Worm (Caenorhabditis elegans): ENCODE results near the gene F09B12.7.

The F09B12.7 gene

DNA sequence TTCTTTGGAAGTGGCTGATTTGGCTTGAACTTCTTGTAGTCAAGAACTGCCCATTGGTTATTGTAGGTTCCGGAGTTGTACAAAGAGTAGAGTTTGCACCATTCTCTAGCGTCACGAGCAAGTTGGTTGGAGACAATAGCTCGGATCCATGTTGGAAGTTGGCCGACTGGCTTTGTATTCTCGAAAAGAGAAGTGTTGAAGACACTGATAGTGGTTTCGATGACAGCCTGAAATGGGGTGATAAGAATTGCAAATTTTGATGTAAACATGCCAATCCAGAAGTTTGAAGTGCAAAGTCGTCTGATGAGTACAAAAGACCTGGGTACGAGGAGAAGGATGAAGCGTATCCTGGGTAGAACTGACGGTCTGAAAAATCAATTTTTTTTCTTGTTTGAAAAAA is 1.4 kb upstream of the F09B12.7 start:
- TF ChIP-seq unc-62 (GFP tag; optimal IDR thresholded peaks at IDR 0.05), result no peak

ce11 chrX:15092775-15093386 is 2.0 kb downstream of the F09B12.7 start:
- no peak for TF ChIP-seq unc-62 (GFP tag; optimal IDR thresholded peaks at IDR 0.05)

ce11 chrX:15089123-15089522 is 5.8 kb downstream of the F09B12.7 start, which contains the start of gene flr-4:
Gene flr-4, plus strand, starts transcription at chrX:15089397.
- TF ChIP-seq unc-62 (GFP tag; optimal IDR thresholded peaks at IDR 0.05), result no peak

DNA sequence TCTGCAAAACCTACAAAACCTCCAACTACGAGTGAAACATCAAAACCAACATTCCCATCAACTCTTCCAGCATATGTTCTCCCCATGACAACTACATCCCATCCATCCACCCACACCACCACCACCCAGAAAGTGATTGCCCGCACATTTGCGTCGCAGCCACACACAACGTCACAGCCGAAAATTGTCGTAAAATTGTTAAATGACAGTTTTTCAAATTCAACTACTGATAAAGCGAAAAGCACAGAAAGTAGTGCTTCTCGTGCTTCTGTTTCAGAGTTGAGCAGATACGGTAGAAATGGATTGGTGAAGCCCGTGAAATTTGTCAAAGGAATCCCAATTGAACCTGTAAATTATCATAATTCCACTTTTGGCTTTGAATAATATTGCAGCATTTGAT is 7.1 kb downstream of the F09B12.7 start:
- TF ChIP-seq unc-62 (GFP tag; optimal IDR thresholded peaks at IDR 0.05), result no peak

DNA sequence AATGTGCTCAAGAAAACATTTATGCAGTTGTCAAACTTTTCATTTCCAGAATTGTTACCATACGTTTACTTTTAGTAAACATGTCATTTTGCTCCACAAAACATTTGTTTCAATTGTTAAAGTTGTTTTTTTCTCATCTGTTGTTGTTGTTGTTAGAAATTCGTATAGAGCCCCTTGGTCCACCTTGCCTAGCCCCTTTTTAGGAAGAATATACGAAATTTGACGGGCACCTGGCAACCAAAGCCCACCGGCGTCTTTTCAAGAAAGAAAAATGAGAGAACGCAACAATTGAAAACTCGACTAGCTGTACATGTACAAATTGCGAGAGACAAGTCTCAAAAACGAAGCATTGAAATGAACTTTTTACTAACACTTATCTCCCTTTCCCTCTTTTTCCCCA is 10.5 kb downstream of the F09B12.7 start, which contains the start of gene F09B12.5:
Gene F09B12.5 (plus strand): TSS at position 301 of the 400 bp plus-strand sequence.
- no peak for TF ChIP-seq unc-62 (GFP tag; optimal IDR thresholded peaks at IDR 0.05)

ce11 chrX:15083795-15084194 is 11.1 kb downstream of the F09B12.7 start, which contains the start of gene H40L08.1:
Gene H40L08.1, minus strand, starts transcription at chrX:15084086.
- TF ChIP-seq unc-62 (GFP tag; optimal IDR thresholded peaks at IDR 0.05), result no peak

ce11 chrX:15081486-15081885 is 13.4 kb downstream of the F09B12.7 start:
- TF ChIP-seq unc-62 (GFP tag; optimal IDR thresholded peaks at IDR 0.05), result no peak

DNA sequence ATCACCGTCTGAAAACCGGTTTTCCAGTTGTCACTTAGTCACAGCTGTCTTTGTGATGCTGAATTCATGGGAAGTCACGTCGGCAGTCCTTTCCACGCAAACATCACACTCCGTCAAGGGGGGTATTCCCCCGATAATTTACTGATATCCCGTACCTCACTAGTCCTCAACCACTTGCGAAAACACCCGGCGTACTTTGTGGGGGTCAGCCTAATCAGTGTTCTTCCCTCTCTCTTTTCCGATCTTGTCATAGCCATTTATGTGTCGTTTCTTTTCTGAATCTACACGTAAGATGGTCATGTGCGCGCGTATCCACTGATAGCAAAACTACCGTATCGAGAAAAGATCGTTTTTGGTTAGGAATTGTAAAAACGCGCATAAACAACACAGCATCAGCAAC is 15.5 kb downstream of the F09B12.7 start:
- TF ChIP-seq unc-62 (GFP tag; optimal IDR thresholded peaks at IDR 0.05), result no peak

DNA sequence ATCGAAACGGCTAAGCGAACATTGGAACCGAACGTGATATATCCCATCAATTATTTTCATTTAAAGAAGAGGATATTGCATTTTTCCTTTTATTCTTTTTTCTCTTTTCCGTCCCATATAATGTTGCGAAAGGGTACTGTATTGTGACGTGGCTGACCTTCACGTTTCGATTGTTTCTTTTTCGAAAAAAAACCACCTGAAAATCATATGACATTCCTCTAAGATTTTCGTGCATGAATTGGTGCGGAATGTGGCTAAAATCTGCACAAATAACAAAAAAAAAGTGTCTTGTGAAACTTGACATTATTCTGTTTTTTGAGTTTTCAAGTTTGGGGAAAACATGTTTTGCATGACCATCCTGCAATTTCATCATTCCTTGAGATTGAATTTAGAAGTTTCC is 16.6 kb downstream of the F09B12.7 start:
- no peak for TF ChIP-seq unc-62 (GFP tag; optimal IDR thresholded peaks at IDR 0.05)

DNA sequence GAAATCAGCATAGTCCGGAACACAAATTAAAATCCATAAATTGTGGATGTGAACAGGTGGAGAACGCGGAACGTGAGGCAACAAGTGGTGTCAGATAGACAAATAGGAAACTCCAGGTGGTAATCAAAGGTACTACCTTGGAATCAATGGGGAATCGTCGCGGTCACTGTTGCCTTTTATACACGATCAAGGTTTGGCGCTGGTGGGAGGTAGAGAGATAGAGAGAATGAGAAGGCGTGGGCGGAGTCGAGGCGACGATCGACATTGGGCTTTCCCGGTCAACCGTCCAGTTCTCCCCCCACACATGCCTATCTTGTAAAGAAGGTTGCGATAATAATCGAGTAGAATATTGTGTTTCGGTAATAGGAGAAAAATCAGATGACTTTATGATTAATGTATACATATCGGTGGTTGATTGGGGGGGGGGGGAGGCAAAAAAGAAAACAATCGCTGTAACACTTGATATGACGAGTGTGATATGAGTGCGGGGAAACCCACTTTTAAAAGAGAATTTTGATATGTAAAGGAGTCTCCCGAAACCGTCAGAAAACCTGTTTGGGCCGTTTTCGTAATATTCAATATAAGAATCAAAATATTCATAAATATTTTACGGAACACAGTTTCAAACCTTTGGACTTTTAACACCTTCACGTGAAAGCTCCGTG is 17.1 kb downstream of the F09B12.7 start, which contains the start of the genes H40L08.8, H40L08.2 and H40L08.7:
Gene H40L08.8 (minus strand): TSS at position 37 of the 665 bp plus-strand sequence.
Gene H40L08.2 (minus strand): TSS at position 148 of the 665 bp plus-strand sequence.
Gene H40L08.7 (minus strand): TSS at position 148 of the 665 bp plus-strand sequence.
- no peak for TF ChIP-seq unc-62 (GFP tag; optimal IDR thresholded peaks at IDR 0.05)

ce11 chrX:15076909-15077308 is 18.0 kb downstream of the F09B12.7 start:
- TF ChIP-seq unc-62 (GFP tag; optimal IDR thresholded peaks at IDR 0.05), result no peak

ce11 chrX:15076042-15076565 is 18.8 kb downstream of the F09B12.7 start, which contains the start of the genes H40L08.3 and H40L08.9:
Gene H40L08.3, minus strand, starts transcription at chrX:15076092.
Gene H40L08.9, minus strand, starts transcription at chrX:15076480.
- TF ChIP-seq unc-62 (GFP tag; optimal IDR thresholded peaks at IDR 0.05), result no peak

DNA sequence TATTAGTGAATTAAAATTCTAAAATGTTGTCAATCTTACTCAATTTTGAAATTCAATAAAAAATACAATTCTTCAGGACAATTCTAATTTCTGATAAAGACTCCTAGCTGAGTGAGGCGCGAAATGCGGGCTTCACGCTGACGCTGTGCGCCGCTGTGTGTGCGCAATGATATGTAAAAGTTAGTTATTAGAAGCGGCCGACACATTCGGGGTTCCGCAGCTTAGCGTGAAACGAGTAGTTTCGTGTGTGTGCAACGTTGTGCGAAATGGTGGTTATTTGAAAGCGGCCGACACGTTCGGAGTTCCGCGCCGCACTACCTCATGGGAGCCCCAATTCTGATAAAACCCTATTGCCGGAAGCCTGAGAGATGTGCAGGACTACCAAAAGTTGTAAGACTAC is 19.7 kb downstream of the F09B12.7 start:
- TF ChIP-seq unc-62 (GFP tag; optimal IDR thresholded peaks at IDR 0.05), result no peak

- no peak for TF ChIP-seq unc-62 (GFP tag; optimal IDR thresholded peaks at IDR 0.05)
Measured at ce11 chrX:15073479-15073878, 21.4 kb downstream of the F09B12.7 start.

DNA sequence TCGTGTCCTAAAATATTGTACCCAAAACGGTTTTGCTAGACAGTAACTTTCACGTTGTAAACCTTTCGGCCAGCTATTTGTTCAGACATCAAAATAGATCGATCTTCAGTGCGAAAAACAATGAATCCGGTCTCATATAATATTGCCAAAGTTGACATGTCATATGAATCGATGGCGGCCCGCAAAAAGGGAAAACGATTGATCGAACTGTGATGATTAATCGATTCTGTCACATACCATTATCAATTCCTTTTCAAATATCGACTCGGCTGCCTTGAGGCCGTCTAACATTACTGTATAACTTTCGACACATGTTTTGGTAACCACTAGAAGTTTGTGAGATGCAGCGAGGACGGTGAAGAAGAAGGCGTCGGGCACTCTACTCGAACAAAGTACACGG is 22.0 kb downstream of the F09B12.7 start:
- no peak for TF ChIP-seq unc-62 (GFP tag; optimal IDR thresholded peaks at IDR 0.05)

ce11 chrX:15070137-15070536 is 24.7 kb downstream of the F09B12.7 start:
- TF ChIP-seq unc-62 (GFP tag; optimal IDR thresholded peaks at IDR 0.05), result no peak

- TF ChIP-seq unc-62 (GFP tag; optimal IDR thresholded peaks at IDR 0.05), result no peak
Measured at ce11 chrX:15069242-15069641, 25.6 kb downstream of the F09B12.7 start, which contains the start of gene mam-6. Gene mam-6, minus strand, starts transcription at chrX:15069342.
